Fruit fly (Drosophila melanogaster) whole organism, embryonic: Measurements from ENCODE around the gene OtopLc.

Experiments used
- Atf6 ChIP-seq: fragments of 200-800 bp; sonication (Bioruptor generic); IDR thresholded peaks from 2 replicates; pipeline ENCODE4 v1.3.6; 2022; ENCODE audit warnings: missing biosample characterization, missing genetic modification characterization
- CG10209 ChIP-seq: fragments of 200-800 bp; sonication (Bioruptor generic); optimal IDR thresholded peaks from 3 replicates; lab custom pipeline; 2017; ENCODE audit warnings: missing biosample characterization, mild to moderate bottlenecking, missing genetic modification characterization, missing genetic modification reagents
- CG10431 ChIP-seq: fragments of 200-800 bp; sonication (Bioruptor generic); optimal IDR thresholded peaks from 3 replicates; lab custom pipeline; 2018; ENCODE audit warnings: missing biosample characterization, mild to moderate bottlenecking, missing genetic modification characterization
- CG10979 ChIP-seq: fragments of 200-800 bp; sonication (Bioruptor generic); optimal IDR thresholded peaks from 2 replicates; lab custom pipeline; 2018; ENCODE audit warnings: missing biosample characterization, mild to moderate bottlenecking, missing genetic modification characterization, moderate library complexity
- CG12942 ChIP-seq: fragments of 200-800 bp; sonication (Bioruptor generic); optimal IDR thresholded peaks from 3 replicates; lab custom pipeline; 2016; ENCODE audit warnings: missing biosample characterization, missing genetic modification characterization
- CG13287 ChIP-seq: fragments of 200-800 bp; sonication (Bioruptor generic); IDR thresholded peaks from 2 replicates; pipeline ENCODE4 v1.3.6; 2022; ENCODE audit warnings: missing biosample characterization, missing genetic modification characterization; ENCODE audit not compliant: partially characterized antibody
- CG14014 ChIP-seq: fragments of 200-800 bp; sonication (Bioruptor generic); IDR thresholded peaks from 2 replicates; pipeline ENCODE4 v1.3.6; 2022; ENCODE audit warnings: missing biosample characterization, missing genetic modification characterization
- CG14667 ChIP-seq: fragments of 200-800 bp; sonication (Bioruptor generic); IDR thresholded peaks from 2 replicates; pipeline ENCODE4 v1.3.6; 2022; ENCODE audit warnings: missing biosample characterization, missing genetic modification characterization
- CG17186 ChIP-seq: fragments of 200-800 bp; sonication (Bioruptor generic); optimal IDR thresholded peaks from 3 replicates; lab custom pipeline; 2017; ENCODE audit warnings: missing biosample characterization, missing genetic modification reagents, missing genetic modification characterization
- CG30431 ChIP-seq: fragments of 200-800 bp; sonication (Bioruptor generic); optimal IDR thresholded peaks from 2 replicates; lab custom pipeline; 2017; ENCODE audit warnings: missing biosample characterization, missing genetic modification characterization
- CG31388 ChIP-seq: fragments of 200-800 bp; sonication (Bioruptor generic); optimal IDR thresholded peaks from 2 replicates; lab custom pipeline; 2016; ENCODE audit warnings: missing biosample characterization, missing genetic modification characterization
- CG3163 ChIP-seq: fragments of 200-800 bp; sonication (Bioruptor generic); optimal IDR thresholded peaks from 3 replicates; lab custom pipeline; 2016; ENCODE audit warnings: missing biosample characterization, missing genetic modification characterization
- CG33213 ChIP-seq: fragments of 200-800 bp; sonication (Bioruptor generic); optimal IDR thresholded peaks from 3 replicates; lab custom pipeline; 2016; ENCODE audit warnings: missing biosample characterization, missing genetic modification characterization
- CG34376 ChIP-seq: fragments of 200-800 bp; sonication (Bioruptor generic); optimal IDR thresholded peaks from 2 replicates; lab custom pipeline; 2018; ENCODE audit warnings: missing biosample characterization, mild to moderate bottlenecking, missing genetic modification characterization
- CG7271 ChIP-seq: fragments of 200-800 bp; sonication (Bioruptor generic); optimal IDR thresholded peaks from 2 replicates; lab custom pipeline; 2018; ENCODE audit warnings: missing biosample characterization, mild to moderate bottlenecking, missing genetic modification characterization, moderate library complexity
- CG8089 ChIP-seq: fragments of 200-800 bp; sonication (Bioruptor generic); optimal IDR thresholded peaks from 3 replicates; lab custom pipeline; 2016; ENCODE audit warnings: missing biosample characterization, missing genetic modification characterization
- CG9437 ChIP-seq: fragments of 200-800 bp; sonication (Bioruptor generic); optimal IDR thresholded peaks from 2 replicates; lab custom pipeline; 2018; ENCODE audit warnings: missing biosample characterization, mild to moderate bottlenecking, missing genetic modification characterization
- CG9932 ChIP-seq: fragments of 200-800 bp; sonication (Bioruptor generic); IDR thresholded peaks from 2 replicates; pipeline ENCODE4 v1.3.6; 2022; ENCODE audit warnings: missing biosample characterization, missing genetic modification characterization
- Camta ChIP-seq: fragments of 200-800 bp; sonication (Bioruptor generic); optimal IDR thresholded peaks from 2 replicates; lab custom pipeline; 2016; ENCODE audit warnings: missing biosample characterization, missing genetic modification characterization
- Dad ChIP-seq: fragments of 200-800 bp; sonication (Bioruptor generic); optimal IDR thresholded peaks from 3 replicates; lab custom pipeline; 2016; ENCODE audit warnings: missing biosample characterization, missing genetic modification characterization
- Drgx ChIP-seq: fragments of 200-800 bp; sonication (Bioruptor generic); IDR thresholded peaks from 2 replicates; pipeline ENCODE4 v1.3.6; 2022; ENCODE audit warnings: missing biosample characterization, missing genetic modification characterization
- MTF-1 ChIP-seq: fragments of 200-800 bp; sonication (Bioruptor generic); optimal IDR thresholded peaks from 2 replicates; lab custom pipeline; 2018; ENCODE audit warnings: missing biosample characterization, mild to moderate bottlenecking, missing genetic modification characterization, borderline replicate concordance
- Med ChIP-seq: fragments of 200-800 bp; sonication (Bioruptor generic); peaks from one replicate; lab custom pipeline; 2016; ENCODE audit warnings: missing biosample characterization, missing genetic modification characterization, mild to moderate bottlenecking, inconsistent platforms, moderate library complexity
- Nf-YC ChIP-seq: fragments of 200-800 bp; optimal IDR thresholded peaks from 3 replicates; lab custom pipeline; 2019; ENCODE audit warnings: missing biosample characterization, mild to moderate bottlenecking, missing genetic modification characterization, moderate library complexity
- Oaz ChIP-seq: fragments of 200-800 bp; sonication (Bioruptor generic); IDR thresholded peaks from 2 replicates; pipeline ENCODE4 v1.3.6; 2022; ENCODE audit warnings: missing biosample characterization, missing genetic modification characterization
- PHDP ChIP-seq: fragments of 200-800 bp; sonication (Bioruptor generic); optimal IDR thresholded peaks from 3 replicates; lab custom pipeline; 2018; ENCODE audit warnings: missing biosample characterization, mild to moderate bottlenecking, missing genetic modification characterization, moderate library complexity
- Rx ChIP-seq: fragments of 200-800 bp; sonication (Bioruptor generic); IDR thresholded peaks from 2 replicates; pipeline ENCODE4 v1.3.6; 2022; ENCODE audit warnings: missing biosample characterization, missing genetic modification characterization
- Sin3A ChIP-seq: fragments of >200 bp; optimal IDR thresholded peaks from 2 replicates; lab custom pipeline; 2018
- Trl ChIP-seq, 3 experiments: fragments of >200 bp in 2 of 3; fragments of 200-800 bp in 1 of 3; sonication (Bioruptor generic) in 1 of 3; optimal IDR thresholded peaks; 2 replicates in 1 of 3; 3 replicates in 2 of 3; lab custom pipeline; 2016 to 2017; ENCODE audit warnings: missing biosample characterization in 1 of 3, missing genetic modification characterization in 1 of 3
- ac ChIP-seq: fragments of 200-800 bp; sonication (Bioruptor generic); optimal IDR thresholded peaks from 3 replicates; lab custom pipeline; 2017; ENCODE audit warnings: missing biosample characterization, mild to moderate bottlenecking, missing genetic modification characterization
- ash1 ChIP-seq: fragments of 200-800 bp; sonication (Bioruptor generic); optimal IDR thresholded peaks from 2 replicates; lab custom pipeline; 2018; ENCODE audit warnings: missing biosample characterization, mild to moderate bottlenecking, missing genetic modification characterization
- cad ChIP-seq: fragments of >200 bp; optimal IDR thresholded peaks from 2 replicates; lab custom pipeline; 2017; ENCODE audit warnings: missing biosample characterization, missing genetic modification characterization
- croc ChIP-seq: fragments of 200-800 bp; sonication (Bioruptor generic); conservative IDR thresholded peaks from 3 replicates; pipeline ENCODE4 v1.3.6; 2022; ENCODE audit warnings: missing biosample characterization, missing genetic modification characterization
- crol ChIP-seq: fragments of 200-800 bp; sonication (Bioruptor generic); IDR thresholded peaks from 2 replicates; pipeline ENCODE4 v1.3.6; 2022; ENCODE audit warnings: missing biosample characterization, missing genetic modification characterization
- dmrt99B ChIP-seq: fragments of 200-800 bp; sonication (Bioruptor generic); optimal IDR thresholded peaks from 2 replicates; lab custom pipeline; 2018; ENCODE audit warnings: missing biosample characterization, mild to moderate bottlenecking, missing genetic modification characterization, moderate library complexity
- eyg ChIP-seq: fragments of 200-800 bp; sonication (Bioruptor generic); optimal IDR thresholded peaks from 3 replicates; lab custom pipeline; 2016; ENCODE audit warnings: missing biosample characterization, missing genetic modification characterization
- fu2 ChIP-seq: fragments of 200-800 bp; sonication (Bioruptor generic); optimal IDR thresholded peaks from 2 replicates; lab custom pipeline; 2016; ENCODE audit warnings: missing biosample characterization, missing genetic modification characterization
- gcm2 ChIP-seq: fragments of 200-800 bp; sonication (Bioruptor generic); optimal IDR thresholded peaks from 2 replicates; lab custom pipeline; 2016; ENCODE audit warnings: missing biosample characterization, missing genetic modification characterization
- hbn ChIP-seq: fragments of 200-800 bp; sonication (Bioruptor generic); IDR thresholded peaks from 2 replicates; pipeline ENCODE4 v1.3.6; 2022; ENCODE audit warnings: missing biosample characterization, missing genetic modification characterization; ENCODE audit not compliant: partially characterized antibody
- inv ChIP-seq: fragments of 200-800 bp; sonication (Bioruptor generic); IDR thresholded peaks from 2 replicates; pipeline ENCODE4 v1.3.6; 2022; ENCODE audit warnings: missing biosample characterization, missing genetic modification characterization; ENCODE audit not compliant: partially characterized antibody
- kah ChIP-seq: fragments of 200-800 bp; sonication (Bioruptor generic); optimal IDR thresholded peaks from 2 replicates; lab custom pipeline; 2018; ENCODE audit warnings: missing biosample characterization, mild to moderate bottlenecking, missing genetic modification characterization
- kni ChIP-seq: fragments of 200-800 bp; sonication (Bioruptor generic); optimal IDR thresholded peaks from 3 replicates; lab custom pipeline; 2017; ENCODE audit warnings: mild to moderate bottlenecking, missing biosample characterization, missing genetic modification reagents, missing genetic modification characterization
- lab ChIP-seq: fragments of 200-800 bp; sonication (Bioruptor generic); optimal IDR thresholded peaks from 3 replicates; lab custom pipeline; 2017; ENCODE audit warnings: missing biosample characterization, missing genetic modification characterization, mild to moderate bottlenecking, moderate library complexity, missing genetic modification reagents
- lbe ChIP-seq: fragments of 200-800 bp; sonication (Bioruptor generic); optimal IDR thresholded peaks from 2 replicates; lab custom pipeline; 2016; ENCODE audit warnings: missing biosample characterization, mild to moderate bottlenecking, missing genetic modification characterization
- mirr ChIP-seq: fragments of 200-800 bp; sonication (Bioruptor generic); optimal IDR thresholded peaks from 3 replicates; lab custom pipeline; 2018; ENCODE audit warnings: missing biosample characterization, mild to moderate bottlenecking, missing genetic modification characterization
- scrt ChIP-seq: fragments of 200-800 bp; sonication (Bioruptor generic); optimal IDR thresholded peaks from 2 replicates; lab custom pipeline; 2018; ENCODE audit warnings: missing biosample characterization, mild to moderate bottlenecking, missing genetic modification characterization, moderate library complexity
- ssp ChIP-seq: fragments of 200-800 bp; sonication (Bioruptor generic); IDR thresholded peaks from 2 replicates; pipeline ENCODE4 v1.3.6; 2022; ENCODE audit warnings: missing biosample characterization, missing genetic modification characterization
- zfh1 ChIP-seq: fragments of 200-800 bp; sonication (Bioruptor generic); IDR thresholded peaks from 3 replicates; pipeline ENCODE4 v1.3.6; 2022; ENCODE audit warnings: missing biosample characterization, missing genetic modification characterization
- zfh2 ChIP-seq: fragments of 200-800 bp; sonication (Bioruptor generic); optimal IDR thresholded peaks from 2 replicates; lab custom pipeline; 2016; ENCODE audit warnings: missing biosample characterization, missing genetic modification characterization

Gene OtopLc

DNA sequence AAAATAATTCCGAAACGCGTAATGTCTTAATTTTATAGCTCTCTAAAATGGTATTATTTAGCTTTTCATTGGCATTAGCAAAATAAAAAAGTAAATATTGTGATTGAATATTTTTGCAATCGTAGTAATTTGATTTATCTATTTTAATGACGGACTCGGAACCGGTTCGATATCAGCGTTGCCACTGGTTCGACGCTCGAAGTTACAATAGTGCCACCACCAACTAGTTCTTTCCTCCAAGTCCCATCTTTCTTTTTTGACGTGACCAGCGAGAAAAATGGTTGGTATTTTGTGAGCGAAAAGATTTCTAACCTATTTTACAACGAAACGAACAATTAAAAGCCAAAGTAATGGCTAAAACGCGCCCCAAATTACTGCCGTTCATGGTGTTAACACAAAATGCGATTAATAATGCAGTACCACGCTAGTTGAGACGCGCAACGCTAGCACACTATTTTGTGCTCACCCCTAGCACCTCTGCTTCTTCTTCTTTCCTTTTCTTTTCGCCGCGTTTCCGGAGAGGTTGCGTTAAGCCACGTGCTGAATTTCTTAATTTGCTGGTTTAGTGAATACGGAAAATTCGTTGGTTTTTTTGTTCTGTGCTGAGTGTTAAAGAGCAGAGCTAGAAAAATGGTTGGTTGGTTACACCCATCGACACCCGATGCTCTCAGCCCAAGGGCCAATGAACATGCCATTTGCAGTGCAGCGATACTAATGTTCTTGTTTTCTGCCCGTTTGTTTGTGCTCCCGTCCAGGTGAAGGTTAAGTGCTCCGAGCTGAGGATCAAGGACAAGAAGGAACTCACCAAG is 9.8 kb upstream of the OtopLc start, which contains the start of gene RpL35 (continued):
- TF ChIP-seq CG10979 (tag; lab: Kevin White, UChicago) = peak; percentile 18
- no peak for TF ChIP-seq ac (GFP tag; lab: Kevin White, UChicago)
- TF ChIP-seq mirr = peak; percentile 62
- TF ChIP-seq MTF-1 (GFP tag; lab: Kevin White, UChicago) = peak; percentile 65
- TF ChIP-seq Dad (GFP tag; lab: Kevin White, UChicago) = peak; percentile 33
- TF ChIP-seq hbn (GFP tag; lab: Robert Waterston, UW) = peak; percentile 48; the same call in 1 of the 2 replicates
- TF ChIP-seq CG30431 (GFP tag; lab: Kevin White, UChicago) = no peak
- no peak for TF ChIP-seq CG31388 (GFP tag; lab: Kevin White, UChicago)
- TF ChIP-seq Drgx (GFP tag; lab: Robert Waterston, UW) = no peak
- no peak for TF ChIP-seq Oaz (GFP tag; lab: Robert Waterston, UW)
- TF ChIP-seq lab (GFP tag; lab: Kevin White, UChicago) = peak; percentile 79
- peak; percentile 24; the same call in 1 of the 2 replicates for TF ChIP-seq CG9932 (GFP tag; lab: Robert Waterston, UW)
- no peak for TF ChIP-seq CG14667
- TF ChIP-seq Trl (optimal IDR thresholded peaks at IDR 0.05; lab: Kevin White, UChicago) = no peak
- peak; percentile 32 for TF ChIP-seq Trl (GFP tag; optimal IDR thresholded peaks at IDR 0.05; lab: Kevin White, UChicago)
- peak; percentile 16 for TF ChIP-seq CG7271
- TF ChIP-seq zfh2 (GFP tag; lab: Kevin White, UChicago) = peak; percentile 13
- no peak for TF ChIP-seq lbe (GFP tag; lab: Kevin White, UChicago)
- TF ChIP-seq ssp (GFP tag; lab: Robert Waterston, UW) = no peak
- TF ChIP-seq croc = no peak
- peak; percentile 10 for TF ChIP-seq ash1
- TF ChIP-seq inv (GFP tag; lab: Robert Waterston, UW) = peak; percentile 46; the same call in 1 of the 2 replicates
- TF ChIP-seq kni (GFP tag; lab: Kevin White, UChicago) = peak; percentile 68
- TF ChIP-seq dmrt99B (tag; lab: Kevin White, UChicago) = no peak
- peak; percentile 26 for TF ChIP-seq gcm2 (GFP tag; lab: Kevin White, UChicago)
- TF ChIP-seq CG34376 (GFP tag; lab: Kevin White, UChicago) = peak; percentile 70
- TF ChIP-seq Atf6 (GFP tag; lab: Robert Waterston, UW) = peak; percentile 50
- no peak for TF ChIP-seq CG9437 (GFP tag; lab: Kevin White, UChicago)
- no peak for TF ChIP-seq cad (GFP tag; lab: Kevin White, UChicago)
- TF ChIP-seq CG8089 (GFP tag; lab: Kevin White, UChicago) = peak; percentile 28
- peak; percentile 53; the same call in 1 of the 2 replicates for TF ChIP-seq CG13287 (GFP tag; lab: Robert Waterston, UW)
- TF ChIP-seq CG10431 (GFP tag; lab: Kevin White, UChicago) = peak; percentile 43
- TF ChIP-seq Nf-YC (tag; lab: Kevin White, UChicago) = peak; percentile 30
- peak; percentile 6 for TF ChIP-seq CG33213 (GFP tag; lab: Kevin White, UChicago)
- TF ChIP-seq CG17186 (GFP tag; lab: Kevin White, UChicago) = peak; percentile 80
- peak; percentile 56 for TF ChIP-seq scrt (GFP tag; lab: Kevin White, UChicago)
- TF ChIP-seq crol (GFP tag; lab: Robert Waterston, UW) = 0 out of 2 replicates have a peak, but pooled peaks have one; percentile 29
- peak; percentile 49 for TF ChIP-seq PHDP
- peak; percentile 6 for TF ChIP-seq CG10209
- peak; percentile 49 for TF ChIP-seq Camta
- peak; percentile 73 for TF ChIP-seq Sin3A (lab: Kevin White, UChicago)
- peak; percentile 47; the same call in 1 of the 3 replicates for TF ChIP-seq zfh1 (GFP tag; lab: Robert Waterston, UW)
- no peak for TF ChIP-seq Rx (GFP tag; lab: Robert Waterston, UW)
- no peak for TF ChIP-seq CG12942 (GFP tag; lab: Kevin White, UChicago)
- TF ChIP-seq eyg = peak; percentile 30
- peak; percentile 23 for TF ChIP-seq fu2 (GFP tag; lab: Kevin White, UChicago)
- peak; percentile 18; the same call in 1 of the 2 replicates for TF ChIP-seq CG14014
- TF ChIP-seq Med = peak; percentile 90
- peak; percentile 31 for TF ChIP-seq CG3163 (GFP tag; lab: Kevin White, UChicago)
- TF ChIP-seq kah (GFP tag; lab: Kevin White, UChicago) = peak; percentile 43
